Worm (Caenorhabditis elegans) whole organism, L4 larva: Measurements from ENCODE around the gene F46F2.5.

Source experiments
- D1046.2 ChIP-seq: fragments of 200-800 bp; sonication (Bioruptor generic); IDR thresholded peaks from 2 replicates; pipeline ENCODE4 v1.3.6; 2022; ENCODE audit warnings: missing genetic modification characterization, missing compliant biosample characterization
- F10B5.3 ChIP-seq: sonication (generic microtip); optimal IDR thresholded peaks from 2 replicates; lab custom pipeline; 2016; ENCODE audit warnings: mild to moderate bottlenecking, missing genetic modification characterization, missing compliant biosample characterization
- F37D6.2 ChIP-seq: sonication (generic microtip); optimal IDR thresholded peaks from 2 replicates; lab custom pipeline; 2016; ENCODE audit warnings: mild to moderate bottlenecking, missing genetic modification characterization, missing compliant biosample characterization
- F44E2.7 ChIP-seq: fragments of 200-800 bp; sonication (Bioruptor generic); IDR thresholded peaks from 2 replicates; pipeline ENCODE4 v2.1.2; 2022; ENCODE audit warnings: missing genetic modification characterization, missing compliant biosample characterization
- T26A8.4 ChIP-seq: fragments of 200-800 bp; sonication (Bioruptor generic); IDR thresholded peaks from 2 replicates; pipeline ENCODE4 v1.3.6; 2022; ENCODE audit warnings: missing genetic modification characterization, missing compliant biosample characterization
- ZK546.5 ChIP-seq, 2 experiments: sonication (generic microtip); optimal IDR thresholded peaks; 2 replicates each; lab custom pipeline; 2017; ENCODE audit warnings: missing biosample characterization in 2 of 2, missing genetic modification characterization in 2 of 2
- aha-1 ChIP-seq: fragments of 150-350 bp; peaks from one replicate; lab custom pipeline; 2014; ENCODE audit warnings: missing biosample characterization, missing genetic modification characterization
- aly-2 ChIP-seq: sonication (generic microtip); optimal IDR thresholded peaks from 2 replicates; lab custom pipeline; 2018; ENCODE audit warnings: missing biosample characterization, missing genetic modification characterization
- ama-1 ChIP-seq: fragments of 150-350 bp; optimal IDR thresholded peaks from 2 replicates; lab custom pipeline; 2014; ENCODE audit warnings: inconsistent platforms, mixed read lengths
- arid-1 ChIP-seq: fragments of 200-800 bp; sonication (Bioruptor generic); conservative IDR thresholded peaks from 2 replicates; pipeline ENCODE4 v1.3.6; 2022; ENCODE audit warnings: missing genetic modification reagents, missing genetic modification characterization, missing compliant biosample characterization
- ceh-20 ChIP-seq: fragments of 200-800 bp; sonication (Bioruptor generic); IDR thresholded peaks from 2 replicates; pipeline ENCODE4 v1.3.6; 2022; ENCODE audit warnings: missing genetic modification reagents, missing genetic modification characterization, missing compliant biosample characterization
- ceh-28 ChIP-seq: fragments of 150-350 bp; optimal IDR thresholded peaks from 2 replicates; lab custom pipeline; 2014; ENCODE audit warnings: missing biosample characterization, missing genetic modification reagents, missing genetic modification characterization
- ceh-82 ChIP-seq: sonication (generic microtip); optimal IDR thresholded peaks from 2 replicates; lab custom pipeline; 2017; ENCODE audit warnings: missing biosample characterization, missing genetic modification characterization
- ctbp-1 ChIP-seq: fragments of 200-800 bp; sonication (Bioruptor generic); IDR thresholded peaks from 2 replicates; pipeline ENCODE4 v1.3.6; 2022; ENCODE audit warnings: missing genetic modification reagents, missing genetic modification characterization, missing compliant biosample characterization
- dmd-6 ChIP-seq: fragments of 200-800 bp; sonication (Bioruptor generic); IDR thresholded peaks from 2 replicates; pipeline ENCODE4 v1.3.6; 2022; ENCODE audit warnings: missing genetic modification reagents, missing genetic modification characterization, missing compliant biosample characterization
- dmd-9 ChIP-seq: fragments of 200-800 bp; sonication (Bioruptor generic); IDR thresholded peaks from 2 replicates; pipeline ENCODE4 v1.3.6; 2022; ENCODE audit warnings: missing genetic modification reagents, missing genetic modification characterization, missing compliant biosample characterization
- dve-1 ChIP-seq: sonication (generic microtip); optimal IDR thresholded peaks from 2 replicates; lab custom pipeline; 2017; ENCODE audit warnings: antibody characterized with exemption, mild to moderate bottlenecking, missing genetic modification characterization, missing compliant biosample characterization; ENCODE audit not compliant: insufficient read depth
- egl-27 ChIP-seq: sonication (generic microtip); optimal IDR thresholded peaks from 3 replicates; lab custom pipeline; 2017; ENCODE audit warnings: missing biosample characterization, missing genetic modification reagents, missing genetic modification characterization
- fkh-10 ChIP-seq: fragments of 150-350 bp; optimal IDR thresholded peaks from 2 replicates; lab custom pipeline; 2014; ENCODE audit warnings: missing biosample characterization, missing genetic modification reagents, missing genetic modification characterization
- fos-1 ChIP-seq: fragments of 150-350 bp; optimal IDR thresholded peaks from 2 replicates; lab custom pipeline; 2014; ENCODE audit warnings: missing biosample characterization, missing genetic modification characterization
- hif-1 ChIP-seq, 2 experiments: sonication (generic microtip); optimal IDR thresholded peaks; 2 replicates each; lab custom pipeline; 2016 to 2017; ENCODE audit warnings: missing compliant biosample characterization in 2 of 2, missing genetic modification characterization in 2 of 2, missing genetic modification reagents in 2 of 2, missing genotype in 2 of 2, mild to moderate bottlenecking in 1 of 2
- hlh-30 ChIP-seq: sonication (generic microtip); optimal IDR thresholded peaks from 2 replicates; lab custom pipeline; 2017; ENCODE audit warnings: antibody characterized with exemption, mild to moderate bottlenecking, missing genetic modification characterization, missing compliant biosample characterization; ENCODE audit not compliant: insufficient read depth
- jun-1 ChIP-seq: fragments of 150-350 bp; optimal IDR thresholded peaks from 2 replicates; lab custom pipeline; 2014; ENCODE audit warnings: missing biosample characterization, missing genetic modification reagents, missing genetic modification characterization
- lin-29 ChIP-seq: fragments of 200-800 bp; sonication (Bioruptor generic); IDR thresholded peaks from 2 replicates; pipeline ENCODE4 v1.3.6; 2022; ENCODE audit warnings: missing genetic modification reagents, missing genetic modification characterization, missing compliant biosample characterization
- lsy-2 ChIP-seq, 2 experiments: fragments of 150-350 bp in 1 of 2; sonication (generic microtip) in 1 of 2; optimal IDR thresholded peaks; 2 replicates each; lab custom pipeline; 2014 to 2017; ENCODE audit warnings: missing biosample characterization in 2 of 2, missing genetic modification characterization in 2 of 2
- mdl-1 ChIP-seq, 2 experiments: fragments of 150-350 bp in 1 of 2; sonication (generic microtip) in 1 of 2; optimal IDR thresholded peaks; 2 replicates each; lab custom pipeline; 2014 to 2017; ENCODE audit warnings: missing biosample characterization in 2 of 2, missing genetic modification characterization in 2 of 2
- mdt-29 ChIP-seq: fragments of 200-800 bp; sonication (Bioruptor generic); IDR thresholded peaks from 2 replicates; pipeline ENCODE4 v1.3.6; 2022; ENCODE audit warnings: missing genetic modification reagents, missing genetic modification characterization, missing compliant biosample characterization
- mep-1 ChIP-seq: fragments of 150-350 bp; sonication (generic microtip); optimal IDR thresholded peaks from 3 replicates; lab custom pipeline; 2014; ENCODE audit warnings: missing biosample characterization, missing genetic modification characterization
- mes-2 ChIP-seq: sonication (generic microtip); optimal IDR thresholded peaks from 2 replicates; lab custom pipeline; 2016; ENCODE audit warnings: missing genotype, mild to moderate bottlenecking, missing genetic modification characterization, missing compliant biosample characterization; ENCODE audit not compliant: poor library complexity, severe bottlenecking
- mxl-2 ChIP-seq: fragments of 200-800 bp; sonication (Bioruptor generic); conservative IDR thresholded peaks from 2 replicates; pipeline ENCODE4 v1.3.6; 2022; ENCODE audit warnings: missing genetic modification reagents, missing genetic modification characterization, missing compliant biosample characterization
- nhr-10 ChIP-seq: fragments of 150-350 bp; optimal IDR thresholded peaks from 2 replicates; lab custom pipeline; 2014; ENCODE audit warnings: missing biosample characterization, missing genetic modification characterization
- nhr-237 ChIP-seq: sonication (generic microtip); optimal IDR thresholded peaks from 2 replicates; lab custom pipeline; 2017; ENCODE audit warnings: missing biosample characterization, missing genetic modification characterization
- nhr-25 ChIP-seq: sonication (generic microtip); optimal IDR thresholded peaks from 2 replicates; lab custom pipeline; 2017; ENCODE audit warnings: missing genetic modification characterization, mild to moderate bottlenecking, missing compliant biosample characterization, antibody characterized with exemption, moderate library complexity, borderline replicate concordance; ENCODE audit not compliant: insufficient read depth
- nhr-42 ChIP-seq: fragments of 200-800 bp; sonication (Bioruptor generic); IDR thresholded peaks from 2 replicates; pipeline ENCODE4 v1.3.6; 2022; ENCODE audit warnings: missing genetic modification characterization, missing compliant biosample characterization
- nhr-48 ChIP-seq: sonication (generic microtip); optimal IDR thresholded peaks from 2 replicates; lab custom pipeline; 2016; ENCODE audit warnings: mild to moderate bottlenecking, missing genetic modification characterization, missing compliant biosample characterization
- nhr-76 ChIP-seq: fragments of 150-350 bp; optimal IDR thresholded peaks from 2 replicates; lab custom pipeline; 2014; ENCODE audit warnings: missing biosample characterization, missing genetic modification characterization
- php-3 ChIP-seq: fragments of 200-800 bp; sonication (Bioruptor generic); IDR thresholded peaks from 2 replicates; pipeline ENCODE4 v1.3.6; 2022; ENCODE audit warnings: missing genetic modification reagents, missing genetic modification characterization, missing compliant biosample characterization
- rbr-2 ChIP-seq: sonication (generic microtip); optimal IDR thresholded peaks from 2 replicates; lab custom pipeline; 2016; ENCODE audit warnings: missing genotype, missing genetic modification characterization, missing compliant biosample characterization
- saeg-2 ChIP-seq: fragments of 200-800 bp; sonication (Bioruptor generic); IDR thresholded peaks from 2 replicates; pipeline ENCODE4 v1.3.6; 2022; ENCODE audit warnings: missing genetic modification reagents, missing genetic modification characterization, missing compliant biosample characterization
- sdz-12 ChIP-seq: fragments of 200-800 bp; sonication (Bioruptor generic); optimal IDR thresholded peaks from 2 replicates; lab custom pipeline; 2018; ENCODE audit warnings: mild to moderate bottlenecking, missing genetic modification characterization, missing compliant biosample characterization
- tag-97 ChIP-seq: fragments of 200-800 bp; sonication (Bioruptor generic); IDR thresholded peaks from 2 replicates; pipeline ENCODE4 v1.3.6; 2022; ENCODE audit warnings: missing genetic modification characterization, missing compliant biosample characterization
- unc-130 ChIP-seq: sonication (generic microtip); optimal IDR thresholded peaks from 2 replicates; lab custom pipeline; 2016; ENCODE audit warnings: missing genetic modification reagents, missing genetic modification characterization, missing compliant biosample characterization
- unc-39 ChIP-seq: sonication (generic microtip); optimal IDR thresholded peaks from 2 replicates; lab custom pipeline; 2017; ENCODE audit warnings: missing biosample characterization, missing genetic modification characterization
- vab-7 ChIP-seq: fragments of 200-800 bp; sonication (Bioruptor generic); IDR thresholded peaks from 2 replicates; pipeline ENCODE4 v1.3.6; 2022; ENCODE audit warnings: missing genetic modification reagents, missing genetic modification characterization, missing compliant biosample characterization
- zag-1 ChIP-seq: fragments of 150-350 bp; optimal IDR thresholded peaks from 2 replicates; lab custom pipeline; 2014; ENCODE audit warnings: missing biosample characterization, missing genetic modification characterization
- zfp-2 ChIP-seq: sonication (generic microtip); optimal IDR thresholded peaks from 2 replicates; lab custom pipeline; 2016; ENCODE audit warnings: mild to moderate bottlenecking, missing genetic modification characterization, missing compliant biosample characterization
- zfp-3 ChIP-seq: fragments of 200-800 bp; sonication (Bioruptor generic); conservative IDR thresholded peaks from 2 replicates; pipeline ENCODE4 v1.3.6; 2022; ENCODE audit warnings: missing genetic modification reagents, missing genetic modification characterization, missing compliant biosample characterization
- zip-2 ChIP-seq: fragments of 150-350 bp; optimal IDR thresholded peaks from 2 replicates; lab custom pipeline; 2014; ENCODE audit warnings: missing biosample characterization, missing genetic modification characterization
- ztf-11 ChIP-seq: fragments of 150-350 bp; optimal IDR thresholded peaks from 2 replicates; lab custom pipeline; 2014; ENCODE audit warnings: missing biosample characterization, missing genetic modification characterization

Gene F46F2.5

ce11 chrX:15274827-15275761 is 12.6 kb downstream of the F46F2.5 start (continued):
- TF ChIP-seq hif-1 (tag; optimal IDR thresholded peaks at IDR 0.05; lab: Kevin White, UChicago) (peak in 1 of 2 experiments; percentile 77), dmd-9 (GFP tag; lab: Robert Waterston, UW) (no peak), tag-97 (no peak), arid-1 (GFP tag; lab: Robert Waterston, UW) (peak; percentile 60), F37D6.2 (tag; lab: Kevin White, UChicago) (peak; percentile 28), mdl-1 (tag; optimal IDR thresholded peaks at IDR 0.05; lab: Kevin White, UChicago) (peak; percentile 52 to 95), dmd-6 (GFP tag; lab: Robert Waterston, UW) (peak; percentile 82), vab-7 (GFP tag; lab: Robert Waterston, UW) (no peak), mep-1 (peak; percentile 95), T26A8.4 (GFP tag; lab: Robert Waterston, UW) (peak; percentile 86; the same call in 1 of the 2 replicates), ceh-28 (tag; lab: Kevin White, UChicago) (no peak), php-3 (GFP tag; lab: Robert Waterston, UW) (no peak), aha-1 (tag; lab: Kevin White, UChicago) (peak; percentile 100), ZK546.5 (tag; optimal IDR thresholded peaks at IDR 0.05; lab: Kevin White, UChicago) (no peak), jun-1 (tag; lab: Kevin White, UChicago) (peak; percentile 59), lin-29 (GFP tag; lab: Robert Waterston, UW) (no peak), dve-1 (tag; lab: Kevin White, UChicago) (peak; percentile 95), zip-2 (tag; lab: Kevin White, UChicago) (no peak), aly-2 (tag; lab: Kevin White, UChicago) (no peak), ceh-82 (tag; lab: Kevin White, UChicago) (no peak), ztf-11 (no peak), nhr-48 (tag; lab: Kevin White, UChicago) (peak; percentile 96), ctbp-1 (GFP tag; lab: Robert Waterston, UW) (peak; percentile 83), rbr-2 (tag; lab: Kevin White, UChicago) (peak; percentile 75), zfp-3 (GFP tag; lab: Robert Waterston, UW) (0 out of 2 replicates have a peak, but pooled peaks have one; percentile 44), unc-39 (tag; lab: Kevin White, UChicago) (no peak), zfp-2 (tag; lab: Kevin White, UChicago) (no peak), nhr-25 (tag; lab: Kevin White, UChicago) (peak; percentile 85), F10B5.3 (tag; lab: Kevin White, UChicago) (peak; percentile 28), nhr-42 (GFP tag; lab: Robert Waterston, UW) (no peak), mxl-2 (peak; percentile 52; the same call in 1 of the 2 replicates), nhr-237 (peak; percentile 17), nhr-76 (no peak), zag-1 (tag; lab: Kevin White, UChicago) (no peak), unc-130 (GFP tag; lab: Kevin White, UChicago) (no peak), D1046.2 (GFP tag; lab: Robert Waterston, UW) (no peak), sdz-12 (GFP tag; lab: Kevin White, UChicago) (no peak), ceh-20 (peak; percentile 54), nhr-10 (peak; percentile 59), egl-27 (no peak), fkh-10 (GFP tag; lab: Kevin White, UChicago) (peak; percentile 21), saeg-2 (GFP tag; lab: Robert Waterston, UW) (0 out of 2 replicates have a peak, but pooled peaks have one; percentile 46), ama-1 (no peak), fos-1 (tag; lab: Kevin White, UChicago) (no peak), lsy-2 (tag; optimal IDR thresholded peaks at IDR 0.05; lab: Kevin White, UChicago) (peak; percentile 74 to 81), hlh-30 (tag; lab: Kevin White, UChicago) (peak; percentile 90), F44E2.7 (no peak), mes-2 (tag; lab: Kevin White, UChicago) (peak; percentile 70), mdt-29 (no peak)
